Fruit fly (Drosophila melanogaster) whole organism, pupa: ENCODE data around the gene pn.

ENCODE experiments used
- CG10348 ChIP-seq: fragments of 200-800 bp; sonication (Bioruptor generic); IDR thresholded peaks from 2 replicates; pipeline ENCODE4 v1.3.6; 2022; ENCODE audit warnings: missing biosample characterization, missing genetic modification characterization
- CG12605 ChIP-seq: fragments of 200-800 bp; sonication (Bioruptor generic); IDR thresholded peaks from 2 replicates; pipeline ENCODE4 v1.3.6; 2022; ENCODE audit warnings: missing biosample characterization, missing genetic modification characterization
- CG13204 ChIP-seq: fragments of 200-800 bp; sonication (Bioruptor generic); optimal IDR thresholded peaks from 2 replicates; lab custom pipeline; 2018; ENCODE audit warnings: missing biosample characterization, mild to moderate bottlenecking, missing genetic modification characterization, moderate library complexity
- CG14655 ChIP-seq: fragments of 200-800 bp; sonication (Bioruptor generic); optimal IDR thresholded peaks from 3 replicates; lab custom pipeline; 2017; ENCODE audit warnings: mild to moderate bottlenecking, missing biosample characterization, missing genetic modification reagents, missing genetic modification characterization
- CG15710 ChIP-seq: fragments of 200-800 bp; sonication (Bioruptor generic); optimal IDR thresholded peaks from 2 replicates; lab custom pipeline; 2018; ENCODE audit warnings: missing biosample characterization, mild to moderate bottlenecking, missing genetic modification characterization, moderate library complexity
- CG17806 ChIP-seq: fragments of 200-800 bp; sonication (Bioruptor generic); optimal IDR thresholded peaks from 2 replicates; lab custom pipeline; 2018; ENCODE audit warnings: missing biosample characterization, mild to moderate bottlenecking, missing genetic modification characterization, moderate library complexity
- CG32121 ChIP-seq: fragments of 200-800 bp; sonication (Bioruptor generic); IDR thresholded peaks from 2 replicates; pipeline ENCODE4 v1.3.6; 2022; ENCODE audit warnings: missing biosample characterization, missing genetic modification characterization
- CG34367 ChIP-seq: fragments of 200-800 bp; sonication (Bioruptor generic); optimal IDR thresholded peaks from 2 replicates; lab custom pipeline; 2018; ENCODE audit warnings: missing biosample characterization, mild to moderate bottlenecking, missing genetic modification characterization
- CG4496 ChIP-seq: fragments of 200-800 bp; sonication (Bioruptor generic); IDR thresholded peaks from 3 replicates; pipeline ENCODE4 v1.3.6; 2022; ENCODE audit warnings: missing biosample characterization, missing genetic modification characterization
- CG8159 ChIP-seq: fragments of 200-800 bp; sonication (Bioruptor generic); optimal IDR thresholded peaks from 3 replicates; lab custom pipeline; 2018; ENCODE audit warnings: missing biosample characterization, mild to moderate bottlenecking, missing genetic modification characterization, moderate library complexity
- CG8301 ChIP-seq: fragments of 200-800 bp; sonication (Bioruptor generic); optimal IDR thresholded peaks from 2 replicates; lab custom pipeline; 2018; ENCODE audit warnings: missing biosample characterization, mild to moderate bottlenecking, missing genetic modification characterization
- CG9948 ChIP-seq: fragments of 200-800 bp; sonication (Bioruptor generic); optimal IDR thresholded peaks from 2 replicates; lab custom pipeline; 2018; ENCODE audit warnings: missing biosample characterization, mild to moderate bottlenecking, missing genetic modification characterization, moderate library complexity
- D1 ChIP-seq: fragments of 200-800 bp; sonication (Bioruptor generic); optimal IDR thresholded peaks from 2 replicates; lab custom pipeline; 2018; ENCODE audit warnings: missing biosample characterization, mild to moderate bottlenecking, missing genetic modification characterization, moderate library complexity
- EcR ChIP-seq: fragments of 200-800 bp; sonication (Bioruptor generic); optimal IDR thresholded peaks from 3 replicates; lab custom pipeline; 2019; ENCODE audit warnings: missing biosample characterization, missing genetic modification characterization, mild to moderate bottlenecking, moderate library complexity, missing genetic modification reagents
- Pif1A ChIP-seq: fragments of 200-800 bp; sonication (Bioruptor generic); optimal IDR thresholded peaks from 3 replicates; lab custom pipeline; 2016; ENCODE audit warnings: missing biosample characterization, missing genetic modification characterization
- Pif1B ChIP-seq: fragments of 200-800 bp; sonication (Bioruptor generic); optimal IDR thresholded peaks from 3 replicates; lab custom pipeline; 2016; ENCODE audit warnings: missing biosample characterization, missing genetic modification characterization
- Snoo ChIP-seq: fragments of 200-800 bp; sonication (Bioruptor generic); optimal IDR thresholded peaks from 3 replicates; lab custom pipeline; 2017; ENCODE audit warnings: missing biosample characterization, mild to moderate bottlenecking, missing genetic modification characterization, inconsistent platforms
- gl ChIP-seq: fragments of 200-800 bp; sonication (Bioruptor generic); optimal IDR thresholded peaks from 2 replicates; lab custom pipeline; 2018; ENCODE audit warnings: missing biosample characterization, mild to moderate bottlenecking, missing genetic modification characterization
- rn ChIP-seq: fragments of 200-800 bp; sonication (Bioruptor generic); IDR thresholded peaks from 2 replicates; pipeline ENCODE4 v1.3.6; 2022; ENCODE audit warnings: missing biosample characterization, missing genetic modification characterization

The pn gene

dm6 chrX:2170424-2170823 lies 10.6 kb upstream of the pn start:
- TF ChIP-seq Pif1B (GFP tag; lab: Kevin White, UChicago) = no peak

dm6 chrX:2172420-2172827 lies 8.6 kb upstream of the pn start, which contains the start of gene ND-B14.5A:
Gene ND-B14.5A (plus strand): TSS chrX:2172526.
- no peak for TF ChIP-seq CG15710 (tag; lab: Kevin White, UChicago)
- 0 out of 3 replicates have a peak, but pooled peaks have one; percentile 18 for TF ChIP-seq CG4496 (GFP tag; lab: Robert Waterston, UW)
- TF ChIP-seq Pif1B (GFP tag; lab: Kevin White, UChicago) = no peak

- no peak for TF ChIP-seq gl (tag; lab: Kevin White, UChicago)
Measured at dm6 chrX:2175265-2175795, 5.7 kb upstream of the pn start, which contains the start of gene Cyp4d14. Gene Cyp4d14 (minus strand): TSS chrX:2175315.

- no peak for TF ChIP-seq CG4496 (GFP tag; lab: Robert Waterston, UW)
- TF ChIP-seq CG8159 (tag; lab: Kevin White, UChicago) = no peak
- no peak for TF ChIP-seq gl (tag; lab: Kevin White, UChicago)
- TF ChIP-seq Snoo (tag; lab: Kevin White, UChicago) = no peak
- TF ChIP-seq CG10348 (GFP tag; lab: Robert Waterston, UW) = no peak
- no peak for TF ChIP-seq CG15710 (tag; lab: Kevin White, UChicago)
- no peak for TF ChIP-seq Pif1B (GFP tag; lab: Kevin White, UChicago)
- no peak for TF ChIP-seq CG8301 (tag; lab: Kevin White, UChicago)
Measured at dm6 chrX:2175956-2176469, 5.0 kb upstream of the pn start, which contains the start of gene Cyp4d2. Gene Cyp4d2 (plus strand): TSS chrX:2176006.

dm6 chrX:2178802-2179201 lies 2.2 kb upstream of the pn start, which contains the start of gene Cyp4ae1:
Gene Cyp4ae1 (plus strand): TSS chrX:2179007.
- TF ChIP-seq D1 (no peak), CG9948 (tag; lab: Kevin White, UChicago) (no peak), CG32121 (GFP tag; lab: Robert Waterston, UW) (no peak), CG12605 (GFP tag; lab: Robert Waterston, UW) (no peak), CG4496 (GFP tag; lab: Robert Waterston, UW) (no peak), CG17806 (no peak), CG8159 (tag; lab: Kevin White, UChicago) (no peak), CG34367 (tag; lab: Kevin White, UChicago) (no peak), CG15710 (tag; lab: Kevin White, UChicago) (no peak)
- TF ChIP-seq, all 21 proteins: peak for 0

dm6 chrX:2184563-2184962 lies 3.6 kb downstream of the pn start, which contains the start of the genes Nmd3 and CG17776:
Gene Nmd3 (minus strand): TSS chrX:2184668.
Gene CG17776 (plus strand): TSS chrX:2184725.
- TF ChIP-seq D1 = no peak
- no peak for TF ChIP-seq CG32121 (GFP tag; lab: Robert Waterston, UW)
- no peak for TF ChIP-seq CG13204 (GFP tag; lab: Kevin White, UChicago)
- TF ChIP-seq CG4496 (GFP tag; lab: Robert Waterston, UW) = no peak
- no peak for TF ChIP-seq CG8159 (tag; lab: Kevin White, UChicago)
- no peak for TF ChIP-seq Pif1B (GFP tag; lab: Kevin White, UChicago)
- TF ChIP-seq rn (GFP tag; lab: Robert Waterston, UW) = no peak

dm6 chrX:2186555-2186954 lies 5.5 kb downstream of the pn start, which contains the start of gene CG17777:
Gene CG17777 (plus strand): TSS chrX:2186855.
- no peak for TF ChIP-seq D1
- TF ChIP-seq CG12605 (GFP tag; lab: Robert Waterston, UW) = no peak
- no peak for TF ChIP-seq Pif1B (GFP tag; lab: Kevin White, UChicago)
- TF ChIP-seq CG34367 (tag; lab: Kevin White, UChicago) = no peak
- no peak for TF ChIP-seq CG8159 (tag; lab: Kevin White, UChicago)
- no peak for TF ChIP-seq rn (GFP tag; lab: Robert Waterston, UW)
- TF ChIP-seq CG17806 = no peak
- TF ChIP-seq gl (tag; lab: Kevin White, UChicago) = no peak
- no peak for TF ChIP-seq CG14655
- no peak for TF ChIP-seq CG15710 (tag; lab: Kevin White, UChicago)

dm6 chrX:2187520-2187919 lies 6.5 kb downstream of the pn start, which contains the start of gene CG3457:
Gene CG3457 (plus strand): TSS chrX:2187820.
- TF ChIP-seq Pif1A (GFP tag; lab: Kevin White, UChicago) = no peak
- TF ChIP-seq CG10348 (GFP tag; lab: Robert Waterston, UW) = no peak
- no peak for TF ChIP-seq EcR (GFP tag; lab: Kevin White, UChicago)
- no peak for TF ChIP-seq CG14655
- no peak for TF ChIP-seq CG15710 (tag; lab: Kevin White, UChicago)
- no peak for TF ChIP-seq CG17806
- TF ChIP-seq CG32121 (GFP tag; lab: Robert Waterston, UW) = no peak
- no peak for TF ChIP-seq CG8301 (tag; lab: Kevin White, UChicago)
- no peak for TF ChIP-seq rn (GFP tag; lab: Robert Waterston, UW)
- TF ChIP-seq CG9948 (tag; lab: Kevin White, UChicago) = no peak
- TF ChIP-seq CG8159 (tag; lab: Kevin White, UChicago) = no peak
- TF ChIP-seq CG12605 (GFP tag; lab: Robert Waterston, UW) = no peak
- no peak for TF ChIP-seq CG4496 (GFP tag; lab: Robert Waterston, UW)
- TF ChIP-seq, all 21 proteins: peak for 0
